Worm (Caenorhabditis elegans): ENCODE measurements around the gene C42C1.8.

C42C1.8 gene

DNA sequence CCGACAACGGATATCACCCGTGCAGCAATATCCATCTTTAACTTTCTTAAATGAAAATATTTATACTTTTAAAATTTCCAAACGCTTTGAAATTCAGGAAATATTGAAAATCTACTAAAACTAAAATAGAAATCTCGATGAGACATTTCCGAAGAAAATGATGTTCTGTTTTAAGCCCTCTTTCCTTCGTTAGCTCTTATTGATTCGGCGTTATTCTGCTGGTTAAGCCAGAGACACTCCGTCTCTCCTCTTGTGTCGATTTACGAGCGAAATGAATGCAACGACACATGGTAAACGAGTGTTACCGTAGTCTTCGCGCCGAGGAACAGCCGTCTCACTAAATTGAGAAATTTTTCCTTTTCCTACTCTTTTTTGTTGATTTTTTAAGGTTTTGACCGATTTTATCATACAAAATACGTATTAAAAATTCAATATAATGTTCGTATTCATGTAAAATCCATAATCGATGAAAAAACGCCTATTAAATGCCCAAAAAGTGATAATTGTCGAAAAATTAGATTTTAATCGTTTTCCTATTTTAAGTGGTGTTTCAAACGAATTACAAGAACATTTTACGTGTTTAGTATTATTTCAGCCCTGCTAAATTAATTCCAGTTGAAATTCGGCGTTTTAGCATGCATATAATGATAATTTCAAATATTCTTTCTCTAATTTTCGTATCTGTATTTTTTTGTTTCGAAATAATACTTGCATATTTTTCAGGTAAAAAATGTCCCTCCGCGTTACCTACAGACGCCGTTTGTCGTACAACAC, 22.4 kb upstream of the C42C1.8 start, which contains the start of the genes ppm-1.H and rpl-34 (continued):
- TF ChIP-seq nhr-25 (tag; optimal IDR thresholded peaks at IDR 0.05; ENCODE audit: borderline replicate concordance, insufficient read depth) (no peak), zip-2 (tag; optimal IDR thresholded peaks at IDR 0.05) (no peak), F49E8.2 (tag; optimal IDR thresholded peaks at IDR 0.05; ENCODE audit: borderline replicate concordance) (no peak), ceh-32 (tag; optimal IDR thresholded peaks at IDR 0.05; ENCODE audit: poor library complexity) (no peak), hlh-30 (tag; optimal IDR thresholded peaks at IDR 0.05; ENCODE audit: insufficient read depth) (peak; percentile 78), D1046.2 (GFP tag; IDR thresholded peaks at IDR 0.05) (peak; percentile 94), skn-1 (tag; optimal IDR thresholded peaks at IDR 0.05) (no peak), unc-130 (GFP tag; optimal IDR thresholded peaks at IDR 0.05) (peak; percentile 2), snpc-4 (tag; optimal IDR thresholded peaks at IDR 0.05) (no peak), F26F4.8 (GFP tag; conservative IDR thresholded peaks at IDR 0.05) (no peak), ctbp-1 (GFP tag; IDR thresholded peaks at IDR 0.05) (no peak), nhr-28 (tag; optimal IDR thresholded peaks at IDR 0.05) (no peak), rbr-2 (tag; optimal IDR thresholded peaks at IDR 0.05) (peak; percentile 54), nhr-237 (tag; optimal IDR thresholded peaks at IDR 0.05) (no peak), mdl-1 (tag; optimal IDR thresholded peaks at IDR 0.05) (peak in 1 of 2 experiments; percentile 43), mxl-2 (GFP tag; conservative IDR thresholded peaks at IDR 0.05) (no peak), ceh-20 (GFP tag; IDR thresholded peaks at IDR 0.05) (no peak), aha-1 (tag) (no peak), ces-1 (GFP tag; optimal IDR thresholded peaks at IDR 0.05) (no peak), ztf-7 (tag; optimal IDR thresholded peaks at IDR 0.05) (no peak), nhr-77 (tag; optimal IDR thresholded peaks at IDR 0.05) (peak; percentile 1), sdz-12 (GFP tag; optimal IDR thresholded peaks at IDR 0.05) (no peak), spr-3 (GFP tag; optimal IDR thresholded peaks at IDR 0.05) (no peak), hif-1 (tag; optimal IDR thresholded peaks at IDR 0.05) (peak in 1 of 2 experiments; percentile 39), dpl-1 (GFP tag; optimal IDR thresholded peaks at IDR 0.05) (peak; percentile 56), tra-1 (GFP tag; IDR thresholded peaks at IDR 0.05) (no peak), ztf-11 (tag; optimal IDR thresholded peaks at IDR 0.05) (no peak)

DNA sequence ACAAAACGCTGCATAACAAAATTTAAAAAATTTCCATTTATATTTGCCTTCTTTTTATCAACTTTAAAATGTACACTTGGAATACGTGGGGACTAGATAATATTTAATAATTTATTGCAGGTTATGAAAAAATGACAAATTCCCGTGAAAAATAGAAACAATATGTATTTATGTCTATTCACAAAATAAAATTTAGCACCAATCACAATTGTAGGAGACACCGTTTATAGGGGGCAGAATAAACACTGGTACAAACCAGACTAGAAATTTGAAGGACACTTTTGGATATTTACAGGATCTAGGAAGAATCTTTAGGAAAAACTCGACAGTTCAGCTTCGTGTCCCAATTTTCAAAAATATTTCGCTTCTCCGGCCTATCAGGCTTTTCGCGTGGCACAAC, 20.5 kb upstream of the C42C1.8 start, which contains the start of gene C42C1.3:
Gene C42C1.3, minus strand, starts transcription at position 101 of the 400 bp plus-strand sequence.
- TF ChIP-seq aha-1 (tag) (peak; percentile 9), pha-4 (GFP tag; IDR thresholded peaks at IDR 0.05) (no peak), pha-4 (tag; optimal IDR thresholded peaks at IDR 0.05) (no peak), sdz-12 (GFP tag; optimal IDR thresholded peaks at IDR 0.05) (no peak), spr-1 (tag; optimal IDR thresholded peaks at IDR 0.05) (no peak), madf-9 (GFP tag; conservative IDR thresholded peaks at IDR 0.05) (no peak)

DNA sequence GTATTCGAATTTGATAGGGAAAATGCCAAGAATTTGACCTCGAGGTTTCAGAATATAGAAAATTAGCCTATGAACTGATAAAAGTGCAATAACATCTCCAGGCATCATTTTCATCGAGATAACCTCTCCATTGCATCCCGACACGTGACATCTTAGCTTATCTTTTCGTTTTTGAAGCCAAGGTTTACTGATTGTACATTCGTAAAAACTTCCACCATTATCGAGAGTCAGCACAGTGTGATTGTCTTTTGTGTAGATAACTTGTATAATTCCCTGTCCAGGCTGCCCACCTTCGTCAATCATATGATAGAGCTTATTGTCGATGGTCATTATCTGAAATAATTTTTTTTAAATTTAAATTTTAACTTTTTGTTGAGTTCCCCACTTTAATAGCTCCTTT, 16.5 kb upstream of the C42C1.8 start:
- TF ChIP-seq nhr-76 (tag; optimal IDR thresholded peaks at IDR 0.05) (no peak), unc-39 (tag; optimal IDR thresholded peaks at IDR 0.05) (no peak), ceh-62 (tag; optimal IDR thresholded peaks at IDR 0.05) (no peak), cey-2 (tag; optimal IDR thresholded peaks at IDR 0.05; ENCODE audit: borderline replicate concordance, insufficient read depth) (no peak)

DNA sequence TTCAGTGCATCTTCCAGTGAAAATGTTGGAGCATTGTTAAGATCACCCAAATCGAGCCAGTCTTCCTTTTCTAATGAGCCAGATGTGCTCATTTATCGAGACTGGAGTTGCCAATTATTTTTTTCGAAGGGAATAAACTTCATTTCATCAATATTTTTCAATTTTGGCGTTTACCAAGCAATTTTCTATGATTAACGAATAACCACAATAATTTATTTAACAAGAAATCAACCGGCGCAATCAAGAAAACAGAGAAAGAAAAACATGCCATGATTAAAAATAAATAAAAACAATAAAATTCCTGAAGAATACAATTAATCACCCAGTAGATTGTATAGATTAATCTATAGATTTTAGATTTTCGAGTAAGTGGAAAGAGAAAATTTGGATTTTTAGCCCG, 15.0 kb upstream of the C42C1.8 start, which contains the start of gene vps-8:
Gene vps-8, minus strand, starts transcription at position 101 of the 400 bp plus-strand sequence.
- TF ChIP-seq Y48G9A.11 (GFP tag; IDR thresholded peaks at IDR 0.05) (no peak), nhr-28 (tag; optimal IDR thresholded peaks at IDR 0.05) (no peak), tra-1 (GFP tag; IDR thresholded peaks at IDR 0.05) (no peak), R02D3.7 (tag; optimal IDR thresholded peaks at IDR 0.05) (no peak), zfp-3 (GFP tag; conservative IDR thresholded peaks at IDR 0.05) (no peak), hmg-1.1 (GFP tag; IDR thresholded peaks at IDR 0.05) (no peak), mdl-1 (tag; optimal IDR thresholded peaks at IDR 0.05) (no peak)

Measured in whole organism, L4 larva.